Worm (Caenorhabditis elegans) whole organism, early embryonic: ENCODE results near the gene Y37D8A.19.

Experiments used
- B0310.2 ChIP-seq: sonication (generic microtip); optimal IDR thresholded peaks from 2 replicates; lab custom pipeline; 2016; ENCODE audit warnings: mild to moderate bottlenecking, missing genetic modification characterization, missing compliant biosample characterization
- F13C5.2 ChIP-seq: sonication (generic microtip); optimal IDR thresholded peaks from 2 replicates; lab custom pipeline; 2017; ENCODE audit warnings: mild to moderate bottlenecking, missing genetic modification characterization, inconsistent platforms, missing compliant biosample characterization
- aly-1 ChIP-seq: sonication (generic microtip); optimal IDR thresholded peaks from 2 replicates; lab custom pipeline; 2016; ENCODE audit warnings: missing genetic modification characterization, missing compliant biosample characterization
- ama-1 ChIP-seq: fragments of 150-350 bp; optimal IDR thresholded peaks from 2 replicates; lab custom pipeline; 2014
- ceh-13 ChIP-seq: fragments of 200-800 bp; sonication (Bioruptor generic); optimal IDR thresholded peaks from 2 replicates; lab custom pipeline; 2018; ENCODE audit warnings: mild to moderate bottlenecking, missing genetic modification characterization, missing compliant biosample characterization
- ceh-36 ChIP-seq: sonication (generic microtip); optimal IDR thresholded peaks from 2 replicates; lab custom pipeline; 2016; ENCODE audit warnings: missing genetic modification characterization, inconsistent platforms, missing compliant biosample characterization
- ets-7 ChIP-seq: sonication (generic microtip); optimal IDR thresholded peaks from 2 replicates; lab custom pipeline; 2016; ENCODE audit warnings: missing genotype, missing genetic modification characterization, missing compliant biosample characterization
- flt-1 ChIP-seq: fragments of 200-800 bp; sonication (Bioruptor generic); IDR thresholded peaks from 2 replicates; pipeline ENCODE4 v1.3.6; 2022; ENCODE audit warnings: missing genetic modification characterization, missing compliant biosample characterization
- hmbx-1 ChIP-seq: sonication (generic microtip); optimal IDR thresholded peaks from 2 replicates; lab custom pipeline; 2016; ENCODE audit warnings: mild to moderate bottlenecking, missing genetic modification characterization, missing compliant biosample characterization
- hmg-4 ChIP-seq: fragments of 200-800 bp; sonication (Bioruptor generic); optimal IDR thresholded peaks from 2 replicates; lab custom pipeline; 2018; ENCODE audit warnings: mild to moderate bottlenecking, missing genetic modification characterization, missing compliant biosample characterization
- hnd-1 ChIP-seq: sonication (generic microtip); optimal IDR thresholded peaks from 2 replicates; lab custom pipeline; 2016; ENCODE audit warnings: missing genetic modification characterization, missing compliant biosample characterization
- pes-1 ChIP-seq: fragments of 200-800 bp; sonication (Bioruptor generic); IDR thresholded peaks from 2 replicates; pipeline ENCODE4 v1.3.6; 2022; ENCODE audit warnings: missing genetic modification reagents, missing genetic modification characterization, missing compliant biosample characterization
- scrt-1 ChIP-seq: fragments of 200-800 bp; sonication (Bioruptor generic); IDR thresholded peaks from 2 replicates; pipeline ENCODE4 v1.3.6; 2022; ENCODE audit warnings: missing genetic modification characterization, missing compliant biosample characterization
- sea-1 ChIP-seq: fragments of 200-800 bp; sonication (Bioruptor generic); conservative IDR thresholded peaks from 2 replicates; pipeline ENCODE4 v1.3.6; 2022; ENCODE audit warnings: missing genetic modification characterization, missing compliant biosample characterization
- tbx-11 ChIP-seq: fragments of 200-800 bp; sonication (Bioruptor generic); IDR thresholded peaks from 2 replicates; pipeline ENCODE4 v1.3.6; 2022; ENCODE audit warnings: missing genetic modification characterization, missing compliant biosample characterization
- tbx-37 ChIP-seq: fragments of 200-800 bp; sonication (Bioruptor generic); conservative IDR thresholded peaks from 2 replicates; pipeline ENCODE4 v1.3.6; 2022; ENCODE audit warnings: missing genetic modification reagents, missing genetic modification characterization, missing compliant biosample characterization
- tra-4 ChIP-seq: sonication (generic microtip); optimal IDR thresholded peaks from 2 replicates; lab custom pipeline; 2017; ENCODE audit warnings: missing genetic modification characterization, missing compliant biosample characterization

Y37D8A.19 gene

DNA sequence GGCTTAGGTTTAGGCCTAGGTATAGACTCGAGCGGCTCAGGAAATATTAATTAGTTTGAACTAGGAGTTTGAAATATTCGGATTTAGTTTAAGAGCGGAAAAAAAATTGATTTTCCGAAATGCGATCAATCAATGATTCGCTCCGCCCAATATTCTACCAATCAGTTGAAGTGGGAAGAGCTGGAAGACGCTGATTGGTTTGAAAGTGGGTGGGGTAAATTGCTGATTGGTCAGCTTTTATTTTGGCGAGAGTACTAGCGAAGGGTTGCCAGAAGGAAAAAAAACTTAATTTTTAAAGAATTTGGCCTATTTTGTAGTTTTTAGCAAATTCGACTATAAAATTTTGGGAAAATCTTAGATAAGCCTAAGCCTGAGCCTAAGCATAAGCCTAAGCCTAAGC, 14.4 kb downstream of the Y37D8A.19 start:
- TF ChIP-seq scrt-1 (GFP tag; lab: Robert Waterston, UW) (no peak), ama-1 (lab: Kevin White, UChicago) (no peak), flt-1 (no peak), tbx-37 (GFP tag; lab: Robert Waterston, UW) (no peak), ets-7 (tag; lab: Kevin White, UChicago) (no peak), sea-1 (GFP tag; lab: Robert Waterston, UW) (no peak), aly-1 (tag; lab: Kevin White, UChicago) (no peak), tbx-11 (GFP tag; lab: Robert Waterston, UW) (no peak), tra-4 (tag; lab: Kevin White, UChicago) (no peak), F13C5.2 (tag; lab: Kevin White, UChicago) (no peak), hmbx-1 (tag; lab: Kevin White, UChicago) (no peak), hnd-1 (tag; lab: Kevin White, UChicago) (no peak), B0310.2 (tag; lab: Kevin White, UChicago) (no peak), ceh-36 (tag; lab: Kevin White, UChicago) (no peak), ceh-13 (GFP tag; lab: Kevin White, UChicago) (no peak), pes-1 (GFP tag; lab: Robert Waterston, UW) (no peak)

DNA sequence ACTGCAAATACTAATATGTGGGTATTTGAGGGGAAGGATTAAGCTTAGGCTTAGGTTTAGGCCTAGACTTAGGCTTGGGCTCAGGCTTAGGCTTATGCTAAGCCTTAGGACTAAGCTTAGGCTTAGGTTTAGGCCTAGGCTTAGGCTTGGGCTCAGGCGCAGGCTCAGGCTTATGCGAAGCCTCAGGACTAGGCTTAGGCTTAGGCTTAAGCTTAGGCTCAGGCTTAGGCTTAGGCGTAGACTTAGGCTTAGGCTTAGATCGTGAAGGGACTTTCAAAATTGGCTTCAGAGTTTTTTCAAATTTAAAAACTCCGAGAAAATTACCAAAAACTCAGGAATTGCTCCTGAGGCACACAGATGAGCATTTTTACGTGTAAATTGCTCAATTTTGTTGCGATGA, 15.4 kb downstream of the Y37D8A.19 start:
- TF ChIP-seq hmg-4 (GFP tag; lab: Kevin White, UChicago) (no peak), ceh-36 (tag; lab: Kevin White, UChicago) (peak; percentile 89), ets-7 (tag; lab: Kevin White, UChicago) (no peak), aly-1 (tag; lab: Kevin White, UChicago) (no peak)

DNA sequence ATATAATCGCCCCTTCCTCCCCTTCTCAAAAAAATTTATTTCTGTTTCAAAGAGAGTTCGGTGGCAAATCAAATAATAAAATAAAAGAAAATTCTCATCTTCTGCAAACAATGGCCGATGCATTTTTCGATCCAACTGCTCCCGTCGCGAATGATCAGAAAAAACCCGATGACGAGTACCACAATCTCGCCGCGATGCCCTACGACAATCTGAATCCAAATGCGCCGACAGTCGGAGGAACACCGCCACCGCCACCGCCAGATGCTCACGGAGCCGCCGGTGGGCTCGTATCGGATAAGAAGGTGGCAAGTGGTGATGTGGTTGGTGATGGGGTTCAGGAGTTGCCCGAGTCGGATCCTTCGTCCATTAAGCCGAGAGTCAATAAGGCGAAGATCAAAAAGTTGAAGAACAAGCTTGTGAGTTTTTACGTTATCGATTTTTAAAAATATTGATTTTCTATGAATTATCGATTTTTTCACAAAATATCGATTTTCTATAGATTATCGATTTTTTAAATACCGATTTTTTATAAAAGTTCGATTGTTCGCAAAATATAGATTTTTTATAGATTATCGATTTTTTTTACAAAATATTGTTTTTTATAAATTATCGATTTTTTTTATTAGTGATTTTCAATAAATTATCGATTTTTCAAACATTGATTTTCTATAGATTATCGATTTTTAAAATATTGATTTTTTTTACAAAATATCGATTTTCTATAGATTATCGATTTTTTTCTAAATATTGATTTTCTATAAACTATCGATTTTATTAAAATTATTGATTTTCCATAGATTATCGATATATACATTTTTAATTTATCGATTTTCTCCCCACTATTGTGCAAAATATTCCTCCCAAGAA, 21.9 kb downstream of the Y37D8A.19 start, which contains the start of gene Y39E4A.1:
Y39E4A.1 (plus strand) TSS at position 51 of the 867 bp plus-strand sequence.
- TF ChIP-seq tra-4 (tag; lab: Kevin White, UChicago) (no peak), B0310.2 (tag; lab: Kevin White, UChicago) (no peak), tbx-37 (GFP tag; lab: Robert Waterston, UW) (no peak), pes-1 (GFP tag; lab: Robert Waterston, UW) (no peak), hmg-4 (GFP tag; lab: Kevin White, UChicago) (no peak), ceh-13 (GFP tag; lab: Kevin White, UChicago) (no peak), F13C5.2 (tag; lab: Kevin White, UChicago) (no peak), sea-1 (GFP tag; lab: Robert Waterston, UW) (no peak), hnd-1 (tag; lab: Kevin White, UChicago) (no peak), tbx-11 (GFP tag; lab: Robert Waterston, UW) (no peak), ets-7 (tag; lab: Kevin White, UChicago) (no peak), aly-1 (tag; lab: Kevin White, UChicago) (no peak), scrt-1 (GFP tag; lab: Robert Waterston, UW) (no peak), hmbx-1 (tag; lab: Kevin White, UChicago) (no peak), flt-1 (no peak), ama-1 (lab: Kevin White, UChicago) (no peak), ceh-36 (tag; lab: Kevin White, UChicago) (no peak)

DNA sequence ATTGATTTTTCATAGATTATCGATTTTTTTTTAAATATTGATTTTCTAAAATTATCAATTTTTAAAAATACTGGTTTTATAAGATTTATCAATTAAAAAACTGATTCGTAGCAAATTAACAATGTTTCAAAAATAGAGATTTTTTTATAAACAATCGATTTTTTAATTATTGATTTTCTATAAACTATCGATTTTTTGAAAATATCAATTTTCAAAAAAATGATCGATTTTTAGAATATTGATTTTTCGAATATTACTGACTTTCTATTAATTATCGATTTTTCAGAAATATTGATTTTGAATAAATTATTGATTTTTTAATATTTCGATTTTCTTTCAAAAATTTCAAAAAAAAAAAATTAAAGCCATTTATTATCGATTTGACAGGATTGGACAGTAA, 22.9 kb downstream of the Y37D8A.19 start:
- TF ChIP-seq scrt-1 (GFP tag; lab: Robert Waterston, UW) (no peak), ama-1 (lab: Kevin White, UChicago) (no peak), sea-1 (GFP tag; lab: Robert Waterston, UW) (no peak), tra-4 (tag; lab: Kevin White, UChicago) (no peak), ceh-13 (GFP tag; lab: Kevin White, UChicago) (no peak), aly-1 (tag; lab: Kevin White, UChicago) (no peak)

DNA sequence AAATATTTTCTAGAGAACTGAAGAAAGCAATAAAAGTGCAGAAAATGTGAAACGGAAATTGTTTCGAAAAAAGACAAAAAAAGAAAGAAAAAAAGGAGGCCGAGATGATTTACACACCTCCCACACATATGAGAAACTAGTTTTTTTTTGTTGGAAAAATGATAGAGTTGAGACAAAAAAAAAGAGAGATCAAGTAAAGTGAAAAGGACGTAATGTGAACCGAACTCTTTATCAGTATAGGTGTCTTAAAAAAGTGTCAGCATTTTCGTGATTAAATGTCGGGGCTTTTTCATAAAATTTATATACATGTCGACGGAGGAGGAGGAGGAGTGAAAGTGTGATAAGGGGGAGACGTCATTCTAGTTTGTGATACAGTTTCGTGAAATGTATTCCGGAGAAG, 29.6 kb downstream of the Y37D8A.19 start:
- TF ChIP-seq F13C5.2 (tag; lab: Kevin White, UChicago) (no peak), ceh-36 (tag; lab: Kevin White, UChicago) (no peak), hnd-1 (tag; lab: Kevin White, UChicago) (no peak), pes-1 (GFP tag; lab: Robert Waterston, UW) (no peak), scrt-1 (GFP tag; lab: Robert Waterston, UW) (no peak), ceh-13 (GFP tag; lab: Kevin White, UChicago) (no peak), tbx-11 (GFP tag; lab: Robert Waterston, UW) (no peak), B0310.2 (tag; lab: Kevin White, UChicago) (no peak), hmg-4 (GFP tag; lab: Kevin White, UChicago) (no peak), ama-1 (lab: Kevin White, UChicago) (no peak), tbx-37 (GFP tag; lab: Robert Waterston, UW) (no peak), ets-7 (tag; lab: Kevin White, UChicago) (no peak), aly-1 (tag; lab: Kevin White, UChicago) (no peak), hmbx-1 (tag; lab: Kevin White, UChicago) (no peak), flt-1 (no peak), tra-4 (tag; lab: Kevin White, UChicago) (no peak)

DNA sequence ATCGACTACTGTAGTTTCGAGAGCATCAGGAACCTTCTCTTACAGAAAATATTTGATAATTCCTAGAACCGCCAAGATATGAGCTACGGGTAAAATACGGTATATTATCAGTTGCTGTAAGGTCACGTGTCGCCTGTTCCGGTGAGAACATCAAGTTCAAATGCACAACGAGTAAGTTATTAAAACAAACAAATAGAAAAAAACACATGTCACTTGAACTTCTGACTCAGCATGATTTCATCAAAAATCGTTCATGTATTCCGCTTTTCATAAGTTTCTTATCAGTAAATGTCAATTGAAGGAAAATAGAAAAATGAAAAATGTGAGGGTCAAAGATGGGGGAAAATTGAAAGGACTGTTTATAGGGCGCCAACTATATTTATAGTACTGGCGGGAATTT, 31.0 kb downstream of the Y37D8A.19 start:
- no peak for TF ChIP-seq scrt-1 (GFP tag; lab: Robert Waterston, UW)
- TF ChIP-seq tbx-37 (GFP tag; lab: Robert Waterston, UW), result no peak
- no peak for TF ChIP-seq tra-4 (tag; lab: Kevin White, UChicago)
- TF ChIP-seq sea-1 (GFP tag; lab: Robert Waterston, UW), result no peak
- TF ChIP-seq aly-1 (tag; lab: Kevin White, UChicago), result no peak
- no peak for TF ChIP-seq ceh-13 (GFP tag; lab: Kevin White, UChicago)
- TF ChIP-seq hmg-4 (GFP tag; lab: Kevin White, UChicago), result no peak
- no peak for TF ChIP-seq ceh-36 (tag; lab: Kevin White, UChicago)
- no peak for TF ChIP-seq pes-1 (GFP tag; lab: Robert Waterston, UW)
- no peak for TF ChIP-seq ama-1 (lab: Kevin White, UChicago)
- no peak for TF ChIP-seq ets-7 (tag; lab: Kevin White, UChicago)
